Worm (Caenorhabditis elegans) whole organism, young adult: ENCODE results near the gene nhr-90.

Experiments
- Y56A3A.18 ChIP-seq: fragments of 200-800 bp; sonication (Bioruptor generic); IDR thresholded peaks from 2 replicates; pipeline ENCODE4 v1.3.6; 2022; ENCODE audit warnings: missing genetic modification reagents, missing genetic modification characterization, missing compliant biosample characterization
- ceh-40 ChIP-seq: fragments of 200-800 bp; sonication (Bioruptor generic); IDR thresholded peaks from 2 replicates; pipeline ENCODE4 v1.3.6; 2022; ENCODE audit warnings: missing genetic modification characterization, missing compliant biosample characterization
- lin-26 ChIP-seq: fragments of 200-800 bp; sonication (Bioruptor generic); IDR thresholded peaks from 2 replicates; pipeline ENCODE4 v1.3.6; 2022; ENCODE audit warnings: missing genetic modification reagents, missing genetic modification characterization, missing compliant biosample characterization
- lin-40 ChIP-seq: sonication (generic microtip); optimal IDR thresholded peaks from 2 replicates; lab custom pipeline; 2016; ENCODE audit warnings: missing genetic modification characterization, mild to moderate bottlenecking, missing compliant biosample characterization, missing genotype, missing genetic modification reagents
- nfya-1 ChIP-seq: sonication (generic microtip); optimal IDR thresholded peaks from 2 replicates; lab custom pipeline; 2017; ENCODE audit warnings: antibody characterized with exemption, missing compliant biosample characterization, missing genetic modification characterization, borderline replicate concordance; ENCODE audit not compliant: insufficient read depth
- nhr-120 ChIP-seq: fragments of 200-800 bp; sonication (Bioruptor generic); IDR thresholded peaks from 2 replicates; pipeline ENCODE4 v1.3.6; 2022; ENCODE audit warnings: missing genetic modification characterization, missing compliant biosample characterization
- pha-4 ChIP-seq: fragments of 150-350 bp; sonication (generic microtip); optimal IDR thresholded peaks from 2 replicates; lab custom pipeline; 2014; ENCODE audit warnings: missing biosample characterization, missing genetic modification reagents, missing genetic modification characterization
- rcor-1 ChIP-seq: fragments of 200-800 bp; sonication (Bioruptor generic); IDR thresholded peaks from 2 replicates; pipeline ENCODE4 v1.3.6; 2022; ENCODE audit warnings: missing genetic modification reagents, missing genetic modification characterization, missing compliant biosample characterization
- rec-8 ChIP-seq, 2 experiments: sonication (generic microtip); optimal IDR thresholded peaks; 2 replicates each; lab custom pipeline; 2016; ENCODE audit warnings: mild to moderate bottlenecking in 2 of 2, missing genetic modification characterization in 2 of 2, missing genetic modification reagents in 2 of 2, missing genotype in 2 of 2, missing biosample characterization in 1 of 2, missing compliant biosample characterization in 1 of 2, moderate library complexity in 1 of 2
- repo-1 ChIP-seq: sonication (generic microtip); optimal IDR thresholded peaks from 2 replicates; lab custom pipeline; 2017; ENCODE audit warnings: mild to moderate bottlenecking, missing genetic modification characterization, missing compliant biosample characterization
- rpc-1 ChIP-seq, 2 experiments: fragments of 150-350 bp in 1 of 2; sonication (generic microtip) in 1 of 2; optimal IDR thresholded peaks; 2 replicates each; lab custom pipeline; 2014 to 2018; ENCODE audit warnings: missing biosample characterization in 1 of 2, missing genetic modification characterization in 1 of 2, missing genetic modification reagents in 1 of 2, missing genotype in 1 of 2
- unc-62 ChIP-seq: fragments of 150-350 bp; optimal IDR thresholded peaks from 2 replicates; lab custom pipeline; 2014; ENCODE audit warnings: missing biosample characterization, missing genetic modification reagents, missing genetic modification characterization

ce11 chrV:652940-653339 lies 42.6 kb downstream of the nhr-90 start, which contains the start of gene srj-5:
- TF ChIP-seq rec-8 (tag; optimal IDR thresholded peaks at IDR 0.05; lab: Kevin White, UChicago), result no peak
- no peak for TF ChIP-seq rpc-1 (optimal IDR thresholded peaks at IDR 0.05; lab: Kevin White, UChicago)
- TF ChIP-seq rpc-1 (tag; optimal IDR thresholded peaks at IDR 0.05; lab: Kevin White, UChicago), result no peak
- no peak for TF ChIP-seq lin-26 (GFP tag; lab: Robert Waterston, UW)
- TF ChIP-seq Y56A3A.18 (GFP tag; lab: Robert Waterston, UW), result no peak
- no peak for TF ChIP-seq unc-62
- TF ChIP-seq lin-40 (tag; lab: Kevin White, UChicago), result no peak
- no peak for TF ChIP-seq rcor-1
- no peak for TF ChIP-seq ceh-40 (GFP tag; lab: Robert Waterston, UW)
- TF ChIP-seq pha-4, result no peak
- no peak for TF ChIP-seq nfya-1 (tag; lab: Kevin White, UChicago)
- TF ChIP-seq nhr-120 (GFP tag; lab: Robert Waterston, UW), result no peak
- no peak for TF ChIP-seq repo-1 (tag; lab: Kevin White, UChicago)
